Worm (Caenorhabditis elegans) whole organism, late embryonic: ENCODE data around the gene ZK666.12.

Experiments
- C38D4.7 ChIP-seq: fragments of 200-800 bp; sonication (Bioruptor generic); optimal IDR thresholded peaks from 2 replicates; lab custom pipeline; 2018; ENCODE audit warnings: mild to moderate bottlenecking, missing genetic modification characterization, moderate library complexity, missing compliant biosample characterization
- F13H6.1 ChIP-seq: sonication (generic microtip); optimal IDR thresholded peaks from 2 replicates; lab custom pipeline; 2016; ENCODE audit warnings: missing genetic modification characterization, missing compliant biosample characterization
- K09A11.1 ChIP-seq: sonication (generic microtip); optimal IDR thresholded peaks from 2 replicates; lab custom pipeline; 2017; ENCODE audit warnings: antibody characterized with exemption, mild to moderate bottlenecking, missing genetic modification characterization, missing compliant biosample characterization; ENCODE audit not compliant: insufficient read depth
- T23F11.4 ChIP-seq: fragments of 200-800 bp; sonication (Bioruptor generic); optimal IDR thresholded peaks from 2 replicates; lab custom pipeline; 2018; ENCODE audit warnings: mild to moderate bottlenecking, missing genetic modification characterization, missing compliant biosample characterization
- ceh-18 ChIP-seq: sonication (generic microtip); optimal IDR thresholded peaks from 2 replicates; lab custom pipeline; 2016; ENCODE audit warnings: missing genetic modification characterization, missing compliant biosample characterization
- ceh-19 ChIP-seq: fragments of 200-800 bp; sonication (Bioruptor generic); optimal IDR thresholded peaks from 2 replicates; lab custom pipeline; 2018; ENCODE audit warnings: mild to moderate bottlenecking, missing genetic modification characterization, missing compliant biosample characterization
- ceh-2 ChIP-seq: sonication (generic microtip); optimal IDR thresholded peaks from 2 replicates; lab custom pipeline; 2016; ENCODE audit warnings: missing genotype, missing genetic modification characterization, missing compliant biosample characterization
- ceh-24 ChIP-seq: sonication (generic microtip); optimal IDR thresholded peaks from 2 replicates; lab custom pipeline; 2016; ENCODE audit warnings: mild to moderate bottlenecking, missing genetic modification characterization, missing compliant biosample characterization
- ceh-34 ChIP-seq: sonication (generic microtip); optimal IDR thresholded peaks from 2 replicates; lab custom pipeline; 2016; ENCODE audit warnings: mild to moderate bottlenecking, missing genetic modification characterization, missing compliant biosample characterization
- ceh-45 ChIP-seq: fragments of 200-800 bp; sonication (Bioruptor generic); IDR thresholded peaks from 2 replicates; pipeline ENCODE4 v1.3.6; 2022; ENCODE audit warnings: missing genetic modification reagents, missing genetic modification characterization, missing compliant biosample characterization
- ceh-48 ChIP-seq: sonication (generic microtip); optimal IDR thresholded peaks from 2 replicates; lab custom pipeline; 2016; ENCODE audit warnings: missing genetic modification characterization, inconsistent platforms, missing compliant biosample characterization
- ceh-9 ChIP-seq: sonication (generic microtip); optimal IDR thresholded peaks from 2 replicates; lab custom pipeline; 2016; ENCODE audit warnings: mild to moderate bottlenecking, missing genetic modification characterization, inconsistent platforms, missing compliant biosample characterization
- dmd-4 ChIP-seq: sonication (generic microtip); optimal IDR thresholded peaks from 2 replicates; lab custom pipeline; 2016; ENCODE audit warnings: borderline replicate concordance, missing genetic modification characterization, missing compliant biosample characterization
- elt-4 ChIP-seq: sonication (generic microtip); optimal IDR thresholded peaks from 2 replicates; lab custom pipeline; 2016; ENCODE audit warnings: missing genetic modification characterization, missing compliant biosample characterization
- ets-4 ChIP-seq: sonication (generic microtip); optimal IDR thresholded peaks from 2 replicates; lab custom pipeline; 2016; ENCODE audit warnings: missing genetic modification characterization, missing compliant biosample characterization
- fax-1 ChIP-seq: sonication (generic microtip); optimal IDR thresholded peaks from 2 replicates; lab custom pipeline; 2016; ENCODE audit warnings: missing genotype, missing genetic modification characterization, missing compliant biosample characterization
- gmeb-2 ChIP-seq: sonication (generic microtip); optimal IDR thresholded peaks from 2 replicates; lab custom pipeline; 2016; ENCODE audit warnings: missing genetic modification characterization, inconsistent platforms, missing compliant biosample characterization
- hlh-13 ChIP-seq: fragments of 200-800 bp; sonication (Bioruptor generic); optimal IDR thresholded peaks from 2 replicates; lab custom pipeline; 2018; ENCODE audit warnings: mild to moderate bottlenecking, missing genetic modification characterization, missing compliant biosample characterization
- hlh-15 ChIP-seq: sonication (generic microtip); optimal IDR thresholded peaks from 2 replicates; lab custom pipeline; 2016; ENCODE audit warnings: missing genetic modification characterization, missing compliant biosample characterization
- hlh-30 ChIP-seq: sonication (generic microtip); optimal IDR thresholded peaks from 2 replicates; lab custom pipeline; 2017; ENCODE audit warnings: antibody characterized with exemption, missing genetic modification characterization, missing compliant biosample characterization; ENCODE audit not compliant: insufficient read depth
- hlh-6 ChIP-seq: sonication (generic microtip); optimal IDR thresholded peaks from 2 replicates; lab custom pipeline; 2016; ENCODE audit warnings: missing genotype, missing genetic modification characterization, missing compliant biosample characterization
- hlh-8 ChIP-seq: sonication (generic microtip); optimal IDR thresholded peaks from 2 replicates; lab custom pipeline; 2016; ENCODE audit warnings: missing genotype, missing genetic modification characterization, missing compliant biosample characterization
- lim-6 ChIP-seq: sonication (generic microtip); optimal IDR thresholded peaks from 2 replicates; lab custom pipeline; 2016; ENCODE audit warnings: missing genetic modification characterization, missing compliant biosample characterization
- lin-11 ChIP-seq: fragments of 200-800 bp; sonication (Bioruptor generic); optimal IDR thresholded peaks from 2 replicates; lab custom pipeline; 2018; ENCODE audit warnings: mild to moderate bottlenecking, missing genetic modification characterization, missing compliant biosample characterization
- madf-2 ChIP-seq: sonication (generic microtip); optimal IDR thresholded peaks from 2 replicates; lab custom pipeline; 2017; ENCODE audit warnings: missing genetic modification characterization, missing compliant biosample characterization
- nfya-1 ChIP-seq: sonication (generic microtip); optimal IDR thresholded peaks from 2 replicates; lab custom pipeline; 2017; ENCODE audit warnings: missing genetic modification characterization, mild to moderate bottlenecking, missing compliant biosample characterization, antibody characterized with exemption, moderate library complexity
- nhr-11 ChIP-seq: fragments of 150-350 bp; optimal IDR thresholded peaks from 2 replicates; lab custom pipeline; 2014; ENCODE audit warnings: missing biosample characterization, missing genetic modification characterization
- odd-2 ChIP-seq: sonication (generic microtip); optimal IDR thresholded peaks from 2 replicates; lab custom pipeline; 2017; ENCODE audit warnings: antibody characterized with exemption, mild to moderate bottlenecking, missing genetic modification characterization, missing compliant biosample characterization
- pag-3 ChIP-seq: sonication (generic microtip); optimal IDR thresholded peaks from 2 replicates; lab custom pipeline; 2016; ENCODE audit warnings: missing compliant biosample characterization, missing genetic modification characterization, borderline replicate concordance
- pat-9 ChIP-seq: fragments of 200-800 bp; sonication (Bioruptor generic); optimal IDR thresholded peaks from 2 replicates; lab custom pipeline; 2018; ENCODE audit warnings: mild to moderate bottlenecking, missing genetic modification characterization, moderate library complexity, missing compliant biosample characterization
- pax-1 ChIP-seq: fragments of 150-350 bp; optimal IDR thresholded peaks from 2 replicates; lab custom pipeline; 2014; ENCODE audit warnings: missing biosample characterization, missing genetic modification characterization
- pqm-1 ChIP-seq: sonication (generic microtip); optimal IDR thresholded peaks from 2 replicates; lab custom pipeline; 2016; ENCODE audit warnings: missing genetic modification characterization, missing compliant biosample characterization
- sdc-2 ChIP-seq: sonication (generic microtip); optimal IDR thresholded peaks from 2 replicates; lab custom pipeline; 2016; ENCODE audit warnings: missing genotype, missing genetic modification characterization, missing compliant biosample characterization
- syd-9 ChIP-seq: sonication (generic microtip); optimal IDR thresholded peaks from 2 replicates; lab custom pipeline; 2016; ENCODE audit warnings: mild to moderate bottlenecking, missing genetic modification characterization, moderate library complexity, missing compliant biosample characterization
- tbx-7 ChIP-seq: sonication (generic microtip); optimal IDR thresholded peaks from 2 replicates; lab custom pipeline; 2016; ENCODE audit warnings: missing genotype, missing genetic modification characterization, missing compliant biosample characterization
- ttx-3 ChIP-seq: sonication (generic microtip); optimal IDR thresholded peaks from 2 replicates; lab custom pipeline; 2016; ENCODE audit warnings: missing genetic modification reagents, missing genetic modification characterization, missing compliant biosample characterization
- unc-42 ChIP-seq: sonication (generic microtip); optimal IDR thresholded peaks from 2 replicates; lab custom pipeline; 2016; ENCODE audit warnings: missing genotype, missing genetic modification characterization, missing compliant biosample characterization
- unc-55 ChIP-seq: sonication (generic microtip); optimal IDR thresholded peaks from 2 replicates; lab custom pipeline; 2017; ENCODE audit warnings: missing biosample characterization, missing genetic modification reagents, missing genetic modification characterization
- unc-86 ChIP-seq: sonication (generic microtip); optimal IDR thresholded peaks from 2 replicates; lab custom pipeline; 2016; ENCODE audit warnings: missing genetic modification characterization, missing compliant biosample characterization

Gene ZK666.12

ce11 chrII:10523031-10523430, 27.0 kb downstream of the ZK666.12 start:
- TF ChIP-seq ceh-45 (no peak), lim-6 (no peak), unc-86 (tag; lab: Kevin White, UChicago) (no peak), gmeb-2 (no peak), dmd-4 (no peak), T23F11.4 (no peak), madf-2 (tag; lab: Kevin White, UChicago) (no peak), hlh-6 (tag; lab: Kevin White, UChicago) (no peak), ceh-19 (no peak), ceh-18 (tag; lab: Kevin White, UChicago) (no peak)
- TF ChIP-seq, all 69 proteins: peak for 0

- TF ChIP-seq K09A11.1 (tag; lab: Kevin White, UChicago) (no peak), ceh-18 (tag; lab: Kevin White, UChicago) (no peak), hlh-8 (tag; lab: Kevin White, UChicago) (no peak), gmeb-2 (no peak), ceh-34 (tag; lab: Kevin White, UChicago) (no peak), ceh-48 (no peak), ceh-24 (tag; lab: Kevin White, UChicago) (no peak), ets-4 (no peak), ceh-2 (tag; lab: Kevin White, UChicago) (no peak), sdc-2 (tag; lab: Kevin White, UChicago) (no peak), lin-11 (tag; lab: Kevin White, UChicago) (no peak), unc-55 (GFP tag; lab: Kevin White, UChicago) (no peak), pqm-1 (no peak), fax-1 (tag; lab: Kevin White, UChicago) (no peak), ttx-3 (tag; lab: Kevin White, UChicago) (no peak), C38D4.7 (GFP tag; lab: Kevin White, UChicago) (no peak), nhr-11 (no peak), tbx-7 (no peak), madf-2 (tag; lab: Kevin White, UChicago) (no peak), pat-9 (tag; lab: Kevin White, UChicago) (no peak)
Measured at ce11 chrII:10523583-10523982, 27.6 kb downstream of the ZK666.12 start, which contains the start of gene F59B10.5. Gene F59B10.5 (minus strand): TSS chrII:10523683.

DNA sequence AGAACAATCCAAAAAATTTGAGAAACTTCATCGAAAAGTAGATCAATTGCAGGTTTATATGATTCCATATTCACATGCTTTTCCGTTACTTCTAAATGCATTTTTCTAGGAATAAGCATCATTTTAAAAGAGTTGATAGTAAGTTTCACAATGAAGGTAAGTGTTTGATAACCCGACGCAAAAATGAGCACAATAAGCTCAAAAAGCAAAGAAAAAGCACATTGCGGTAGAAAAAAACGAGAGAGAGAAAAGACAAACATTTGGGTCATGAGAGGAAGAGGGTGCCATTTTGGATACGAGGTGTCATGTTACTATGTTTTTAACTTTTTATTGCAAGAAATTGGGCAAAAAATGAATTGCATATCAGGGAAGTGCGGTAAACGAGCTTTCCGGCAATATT, 28.4 kb downstream of the ZK666.12 start, which contains the start of gene F59B10.6:
Gene F59B10.6, minus strand, starts transcription at position 101 of the 400 bp plus-strand sequence.
- TF ChIP-seq F13H6.1 (tag; lab: Kevin White, UChicago) (no peak), syd-9 (tag; lab: Kevin White, UChicago) (no peak), hlh-13 (GFP tag; lab: Kevin White, UChicago) (no peak), unc-42 (tag; lab: Kevin White, UChicago) (no peak), pag-3 (tag; lab: Kevin White, UChicago) (no peak), pax-1 (tag; lab: Kevin White, UChicago) (no peak), ceh-9 (tag; lab: Kevin White, UChicago) (no peak), pat-9 (tag; lab: Kevin White, UChicago) (no peak), nfya-1 (tag; lab: Kevin White, UChicago) (no peak), sdc-2 (tag; lab: Kevin White, UChicago) (no peak), C38D4.7 (GFP tag; lab: Kevin White, UChicago) (no peak), odd-2 (no peak), hlh-30 (no peak), elt-4 (tag; lab: Kevin White, UChicago) (no peak), hlh-15 (tag; lab: Kevin White, UChicago) (no peak), ceh-18 (tag; lab: Kevin White, UChicago) (no peak)
